Worm (Caenorhabditis elegans): Measurements from ENCODE around the gene F09E10.5.

DNA sequence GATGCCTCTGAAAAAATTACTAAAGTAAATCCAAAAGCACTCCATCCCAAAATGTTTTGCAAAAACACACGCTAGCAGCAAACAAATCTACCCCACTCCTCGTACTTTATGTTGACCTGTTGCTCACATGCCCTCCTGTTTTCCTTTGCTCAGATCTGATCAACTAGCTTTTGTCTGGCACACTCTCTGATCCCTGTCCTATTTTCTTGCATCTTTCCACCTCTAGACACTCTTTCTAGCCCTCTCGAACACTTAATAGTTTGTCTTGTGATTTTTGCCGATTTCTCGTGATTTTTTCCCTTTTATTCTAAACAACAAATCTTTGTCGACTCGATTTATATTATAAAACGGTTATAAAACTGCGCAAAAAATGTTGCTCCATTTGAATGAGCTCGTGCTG is 42.0 kb upstream of the F09E10.5 start, which contains the start of gene K06A9.2:
- TF ChIP-seq nhr-76 (tag; optimal IDR thresholded peaks at IDR 0.05) (no peak), nhr-12 (tag; optimal IDR thresholded peaks at IDR 0.05) (no peak), elt-3 (tag; optimal IDR thresholded peaks at IDR 0.05) (no peak), nhr-28 (tag; optimal IDR thresholded peaks at IDR 0.05) (no peak), ces-1 (GFP tag; optimal IDR thresholded peaks at IDR 0.05) (no peak), snpc-4 (tag; optimal IDR thresholded peaks at IDR 0.05) (no peak), nhr-237 (tag; optimal IDR thresholded peaks at IDR 0.05) (no peak), lin-13 (tag; optimal IDR thresholded peaks at IDR 0.05) (no peak), unc-62 (GFP tag; optimal IDR thresholded peaks at IDR 0.05) (no peak), M03D4.4 (tag; optimal IDR thresholded peaks at IDR 0.05) (no peak), mls-2 (tag; optimal IDR thresholded peaks at IDR 0.05) (no peak), zip-8 (tag; optimal IDR thresholded peaks at IDR 0.05) (no peak)

Data from whole organism, mixed stage, embryonic.